Fruit fly (Drosophila melanogaster) whole organism, adult: ENCODE data around the gene eIF3i.

ENCODE experiments used
- CG11617 ChIP-seq: fragments of 200-800 bp; sonication (Bioruptor generic); optimal IDR thresholded peaks from 2 replicates; lab custom pipeline; 2017; ENCODE audit warnings: mild to moderate bottlenecking, missing biosample characterization, missing genetic modification reagents, missing genetic modification characterization
- CG12768 ChIP-seq: fragments of 200-800 bp; sonication (Bioruptor generic); optimal IDR thresholded peaks from 2 replicates; lab custom pipeline; 2017; ENCODE audit warnings: missing biosample characterization, missing genetic modification characterization, mild to moderate bottlenecking, moderate library complexity, missing genetic modification reagents
- CG14711 ChIP-seq: fragments of 200-800 bp; sonication (Bioruptor generic); optimal IDR thresholded peaks from 2 replicates; lab custom pipeline; 2018; ENCODE audit warnings: missing biosample characterization, mild to moderate bottlenecking, missing genetic modification characterization, moderate library complexity
- CG1620 ChIP-seq: fragments of 200-800 bp; sonication (Bioruptor generic); optimal IDR thresholded peaks from 2 replicates; lab custom pipeline; 2016; ENCODE audit warnings: missing biosample characterization, missing genetic modification characterization
- CG33017 ChIP-seq: fragments of 200-800 bp; sonication (Bioruptor generic); optimal IDR thresholded peaks from 2 replicates; lab custom pipeline; 2018; ENCODE audit warnings: missing biosample characterization, mild to moderate bottlenecking, missing genetic modification characterization, moderate library complexity
- CG5204 ChIP-seq: fragments of 200-800 bp; sonication (Bioruptor generic); optimal IDR thresholded peaks from 2 replicates; lab custom pipeline; 2016; ENCODE audit warnings: missing biosample characterization, missing genetic modification characterization
- CG7045 ChIP-seq: fragments of 200-800 bp; sonication (Bioruptor generic); optimal IDR thresholded peaks from 2 replicates; lab custom pipeline; 2017; ENCODE audit warnings: missing biosample characterization, mild to moderate bottlenecking, missing genetic modification characterization
- CG7101 ChIP-seq: fragments of 200-800 bp; sonication (Bioruptor generic); optimal IDR thresholded peaks from 2 replicates; lab custom pipeline; 2018; ENCODE audit warnings: missing biosample characterization, mild to moderate bottlenecking, missing genetic modification characterization, moderate library complexity
- Clk ChIP-seq: fragments of 200-800 bp; sonication (Bioruptor generic); optimal IDR thresholded peaks from 2 replicates; lab custom pipeline; 2017; ENCODE audit warnings: missing biosample characterization, missing genetic modification characterization
- Crg-1 ChIP-seq: fragments of 200-800 bp; sonication (Bioruptor generic); optimal IDR thresholded peaks from 2 replicates; lab custom pipeline; 2016; ENCODE audit warnings: missing biosample characterization, missing genetic modification characterization
- Hr96 ChIP-seq: fragments of 200-800 bp; sonication (Bioruptor generic); optimal IDR thresholded peaks from 2 replicates; lab custom pipeline; 2016; ENCODE audit warnings: missing biosample characterization, missing genetic modification characterization
- Mnt ChIP-seq: fragments of 200-800 bp; sonication (Bioruptor generic); optimal IDR thresholded peaks from 2 replicates; lab custom pipeline; 2016; ENCODE audit warnings: missing biosample characterization, mild to moderate bottlenecking, missing genetic modification characterization
- bab1 ChIP-seq: fragments of 200-800 bp; sonication (Bioruptor generic); optimal IDR thresholded peaks from 3 replicates; lab custom pipeline; 2019; ENCODE audit warnings: missing biosample characterization, mild to moderate bottlenecking, missing genetic modification characterization, moderate library complexity
- cic ChIP-seq: fragments of 200-800 bp; sonication (Bioruptor generic); optimal IDR thresholded peaks from 2 replicates; lab custom pipeline; 2017; ENCODE audit warnings: missing biosample characterization, mild to moderate bottlenecking, missing genetic modification characterization, moderate library complexity
- cnc ChIP-seq, 2 experiments: fragments of >200 bp; optimal IDR thresholded peaks; 2 replicates each; lab custom pipeline; 2017
- kay ChIP-seq: fragments of 200-800 bp; sonication (Bioruptor generic); peaks from one replicate; lab custom pipeline; 2016; ENCODE audit warnings: missing biosample characterization, missing genetic modification characterization, borderline replicate concordance
- ovo ChIP-seq: fragments of 200-800 bp; sonication (Bioruptor generic); optimal IDR thresholded peaks from 2 replicates; lab custom pipeline; 2016; ENCODE audit warnings: missing biosample characterization, missing genetic modification characterization
- pad ChIP-seq: fragments of 200-800 bp; sonication (Bioruptor generic); optimal IDR thresholded peaks from 3 replicates; lab custom pipeline; 2017; ENCODE audit warnings: missing biosample characterization, missing genetic modification characterization, mild to moderate bottlenecking, moderate library complexity, missing genetic modification reagents
- tj ChIP-seq: fragments of 200-800 bp; sonication (Bioruptor generic); optimal IDR thresholded peaks from 3 replicates; lab custom pipeline; 2017; ENCODE audit warnings: missing biosample characterization, mild to moderate bottlenecking, missing genetic modification characterization, moderate library complexity
- toe ChIP-seq: fragments of 200-800 bp; sonication (Bioruptor generic); optimal IDR thresholded peaks from 2 replicates; lab custom pipeline; 2016; ENCODE audit warnings: missing biosample characterization, missing genetic modification characterization

eIF3i gene

dm6 chr2L:4949453-4950045 is 18.0 kb downstream of the eIF3i start, which contains the start of gene jet:
Gene jet, minus strand, starts transcription at chr2L:4949784.
- TF ChIP-seq kay (GFP tag; lab: Kevin White, UChicago) (no peak), CG7101 (tag; lab: Kevin White, UChicago) (no peak), Clk (GFP tag; lab: Kevin White, UChicago) (no peak), Mnt (GFP tag; lab: Kevin White, UChicago) (no peak), Crg-1 (GFP tag; lab: Kevin White, UChicago) (no peak), cnc (optimal IDR thresholded peaks at IDR 0.05; lab: Kevin White, UChicago) (no peak), ovo (GFP tag; lab: Kevin White, UChicago) (no peak), Hr96 (GFP tag; lab: Kevin White, UChicago) (no peak), pad (GFP tag; lab: Kevin White, UChicago) (no peak), toe (GFP tag; lab: Kevin White, UChicago) (no peak), tj (GFP tag; lab: Kevin White, UChicago) (no peak), CG5204 (no peak), cic (GFP tag; lab: Kevin White, UChicago) (no peak), CG33017 (tag; lab: Kevin White, UChicago) (no peak), CG11617 (GFP tag; lab: Kevin White, UChicago) (no peak), CG12768 (GFP tag; lab: Kevin White, UChicago) (no peak), CG14711 (tag; lab: Kevin White, UChicago) (no peak), CG1620 (GFP tag; lab: Kevin White, UChicago) (no peak), CG7045 (GFP tag; lab: Kevin White, UChicago) (no peak)

- TF ChIP-seq toe (GFP tag; lab: Kevin White, UChicago): peak; percentile 95
- peak; percentile 99 for TF ChIP-seq bab1 (GFP tag; lab: Kevin White, UChicago)
- TF ChIP-seq Hr96 (GFP tag; lab: Kevin White, UChicago): peak; percentile 85
- TF ChIP-seq CG12768 (GFP tag; lab: Kevin White, UChicago): peak; percentile 96
- TF ChIP-seq cnc (optimal IDR thresholded peaks at IDR 0.05; lab: Kevin White, UChicago): no peak
- peak; percentile 95 for TF ChIP-seq CG5204
- peak; percentile 88 for TF ChIP-seq pad (GFP tag; lab: Kevin White, UChicago)
- TF ChIP-seq CG7045 (GFP tag; lab: Kevin White, UChicago): peak; percentile 98
- peak; percentile 72 for TF ChIP-seq cic (GFP tag; lab: Kevin White, UChicago)
- peak; percentile 97 for TF ChIP-seq kay (GFP tag; lab: Kevin White, UChicago)
- TF ChIP-seq Clk (GFP tag; lab: Kevin White, UChicago): peak; percentile 89
- TF ChIP-seq Mnt (GFP tag; lab: Kevin White, UChicago): peak; percentile 88
- peak; percentile 99 for TF ChIP-seq CG7101 (tag; lab: Kevin White, UChicago)
- peak; percentile 92 for TF ChIP-seq Crg-1 (GFP tag; lab: Kevin White, UChicago)
- TF ChIP-seq CG11617 (GFP tag; lab: Kevin White, UChicago): peak; percentile 97
- peak; percentile 91 for TF ChIP-seq ovo (GFP tag; lab: Kevin White, UChicago)
- peak; percentile 96 for TF ChIP-seq CG1620 (GFP tag; lab: Kevin White, UChicago)
- TF ChIP-seq CG14711 (tag; lab: Kevin White, UChicago): peak; percentile 98
- peak; percentile 99 for TF ChIP-seq CG33017 (tag; lab: Kevin White, UChicago)
- TF ChIP-seq tj (GFP tag; lab: Kevin White, UChicago): peak; percentile 85
These were observed 22.3 kb downstream of the eIF3i start, which contains the start of the genes mRpL24 and betaggt-I for dm6 chr2L:4945300-4945699. Gene mRpL24, minus strand, starts transcription at chr2L:4945361. Gene betaggt-I, plus strand, starts transcription at chr2L:4945579.

dm6 chr2L:4942257-4942792 is 25.2 kb downstream of the eIF3i start, which contains the start of gene synr:
Gene synr, plus strand, starts transcription at chr2L:4942742.
- TF ChIP-seq kay (GFP tag; lab: Kevin White, UChicago): no peak
- TF ChIP-seq Clk (GFP tag; lab: Kevin White, UChicago): no peak
- TF ChIP-seq CG7045 (GFP tag; lab: Kevin White, UChicago): peak; percentile 1
- peak; percentile 28 for TF ChIP-seq CG5204
- no peak for TF ChIP-seq Crg-1 (GFP tag; lab: Kevin White, UChicago)
- TF ChIP-seq cic (GFP tag; lab: Kevin White, UChicago): no peak
- no peak for TF ChIP-seq tj (GFP tag; lab: Kevin White, UChicago)
- no peak for TF ChIP-seq CG7101 (tag; lab: Kevin White, UChicago)
- TF ChIP-seq Mnt (GFP tag; lab: Kevin White, UChicago): no peak
- TF ChIP-seq cnc (optimal IDR thresholded peaks at IDR 0.05; lab: Kevin White, UChicago): no peak

- no peak for TF ChIP-seq CG7045 (GFP tag; lab: Kevin White, UChicago)
- no peak for TF ChIP-seq Crg-1 (GFP tag; lab: Kevin White, UChicago)
- no peak for TF ChIP-seq ovo (GFP tag; lab: Kevin White, UChicago)
- TF ChIP-seq cnc (optimal IDR thresholded peaks at IDR 0.05; lab: Kevin White, UChicago): no peak
- no peak for TF ChIP-seq pad (GFP tag; lab: Kevin White, UChicago)
- TF ChIP-seq tj (GFP tag; lab: Kevin White, UChicago): no peak
- no peak for TF ChIP-seq CG7101 (tag; lab: Kevin White, UChicago)
- TF ChIP-seq Hr96 (GFP tag; lab: Kevin White, UChicago): no peak
- no peak for TF ChIP-seq toe (GFP tag; lab: Kevin White, UChicago)
- TF ChIP-seq Mnt (GFP tag; lab: Kevin White, UChicago): no peak
- TF ChIP-seq kay (GFP tag; lab: Kevin White, UChicago): no peak
- no peak for TF ChIP-seq CG11617 (GFP tag; lab: Kevin White, UChicago)
- TF ChIP-seq CG14711 (tag; lab: Kevin White, UChicago): no peak
- no peak for TF ChIP-seq CG12768 (GFP tag; lab: Kevin White, UChicago)
- no peak for TF ChIP-seq bab1 (GFP tag; lab: Kevin White, UChicago)
- TF ChIP-seq CG5204: no peak
- TF ChIP-seq CG33017 (tag; lab: Kevin White, UChicago): no peak
- no peak for TF ChIP-seq cic (GFP tag; lab: Kevin White, UChicago)
- no peak for TF ChIP-seq CG1620 (GFP tag; lab: Kevin White, UChicago)
These were observed 30.5 kb downstream of the eIF3i start, which contains the start of gene Sgs1 for dm6 chr2L:4937060-4937459. Gene Sgs1, plus strand, starts transcription at chr2L:4937409.
